Fruit fly (Drosophila melanogaster): ENCODE data around the gene RagA-B.
A peak's percentile ranks its signal among the peaks of the same experiment; 100 is the strongest.

The RagA-B gene

DNA sequence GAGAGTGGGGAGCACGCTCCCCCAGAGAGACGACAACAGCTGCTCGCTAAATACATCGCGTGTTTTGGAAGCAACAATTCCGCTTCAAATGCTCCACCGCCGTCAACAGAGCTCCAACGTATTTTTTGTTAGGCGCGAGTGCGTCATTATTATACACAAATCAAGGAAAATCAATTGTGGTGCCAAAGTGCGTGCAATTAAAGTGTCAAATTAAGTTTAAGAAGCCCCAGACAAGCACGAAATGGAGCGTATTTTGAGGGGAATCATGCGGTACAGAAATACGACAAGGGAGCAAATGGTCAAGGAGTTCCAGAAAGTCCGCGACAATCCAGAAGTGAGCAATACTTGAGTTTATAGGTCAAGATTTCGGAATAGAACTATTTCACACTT lies 3.3 kb downstream of the RagA-B start, which contains the start of gene CAHbeta (continued):
- TF ChIP-seq Doc3 (GFP tag; IDR thresholded peaks at IDR 0.05; ENCODE audit: partially characterized antibody) (peak; percentile 42; the same call in 1 of the 3 replicates), CG13424 (tag; optimal IDR thresholded peaks at IDR 0.05) (no peak), Trl (optimal IDR thresholded peaks at IDR 0.05) (peak; percentile 80 to 93), Trl (GFP tag; optimal IDR thresholded peaks at IDR 0.05) (no peak), CG1792 (GFP tag; optimal IDR thresholded peaks at IDR 0.05) (no peak), CG8478 (optimal IDR thresholded peaks at IDR 0.05) (no peak), zf30C (GFP tag; optimal IDR thresholded peaks at IDR 0.05) (no peak), sim (GFP tag; IDR thresholded peaks at IDR 0.05) (no peak), CG16813 (GFP tag; IDR thresholded peaks at IDR 0.05; ENCODE audit: partially characterized antibody) (no peak), CG6654 (GFP tag; optimal IDR thresholded peaks at IDR 0.05) (no peak), CG10543 (GFP tag; optimal IDR thresholded peaks at IDR 0.05) (peak; percentile 74), sisA (GFP tag; IDR thresholded peaks at IDR 0.05) (no peak), psq (GFP tag; optimal IDR thresholded peaks at IDR 0.05) (no peak), ato (GFP tag; IDR thresholded peaks at IDR 0.05; ENCODE audit: partially characterized antibody) (no peak), al (GFP tag; IDR thresholded peaks at IDR 0.05) (no peak), CG14667 (GFP tag; IDR thresholded peaks at IDR 0.05) (no peak), onecut (GFP tag; IDR thresholded peaks at IDR 0.05) (0 out of 2 replicates have a peak, but pooled peaks have one; percentile 12), Dp (GFP tag; optimal IDR thresholded peaks at IDR 0.05) (no peak), CG34422 (GFP tag; IDR thresholded peaks at IDR 0.05) (peak; percentile 12; the same call in 1 of the 3 replicates), rib (GFP tag; IDR thresholded peaks at IDR 0.05) (0 out of 2 replicates have a peak, but pooled peaks have one; percentile 35), CG2129 (GFP tag; IDR thresholded peaks at IDR 0.05; ENCODE audit: partially characterized antibody) (no peak), tx (GFP tag; optimal IDR thresholded peaks at IDR 0.05) (no peak), CrebB (tag; optimal IDR thresholded peaks at IDR 0.05) (no peak), D19A (tag; optimal IDR thresholded peaks at IDR 0.05) (no peak)

dm6 chr3R:8979850-8980775 lies 4.0 kb downstream of the RagA-B start:
- no peak for TF ChIP-seq repo (GFP tag; optimal IDR thresholded peaks at IDR 0.05)
- TF ChIP-seq Meics (GFP tag; optimal IDR thresholded peaks at IDR 0.05), result peak; percentile 6
- no peak for TF ChIP-seq fru (optimal IDR thresholded peaks at IDR 0.05)
- no peak for TF ChIP-seq kay (GFP tag; optimal IDR thresholded peaks at IDR 0.05)
- peak; percentile 23 for TF ChIP-seq CG9817 (tag; optimal IDR thresholded peaks at IDR 0.05)
- no peak for TF ChIP-seq CG12744 (GFP tag; optimal IDR thresholded peaks at IDR 0.05)
- TF ChIP-seq exex (tag; optimal IDR thresholded peaks at IDR 0.05), result peak; percentile 43
- no peak for TF ChIP-seq Deaf1 (tag; optimal IDR thresholded peaks at IDR 0.05)
- no peak for TF ChIP-seq CG13775 (GFP tag; optimal IDR thresholded peaks at IDR 0.05)
- TF ChIP-seq slou (GFP tag; optimal IDR thresholded peaks at IDR 0.05), result peak; percentile 25
- TF ChIP-seq CG12104 (GFP tag; optimal IDR thresholded peaks at IDR 0.05), result no peak
- no peak for TF ChIP-seq otp (GFP tag; IDR thresholded peaks at IDR 0.05)
- no peak for TF ChIP-seq Trl (optimal IDR thresholded peaks at IDR 0.05)
- TF ChIP-seq Trl (GFP tag; optimal IDR thresholded peaks at IDR 0.05), result no peak
- no peak for TF ChIP-seq ase (GFP tag; IDR thresholded peaks at IDR 0.05)
- peak in 1 of 2 experiments; percentile 41 for TF ChIP-seq Pdp1 (GFP tag; optimal IDR thresholded peaks at IDR 0.05)
- no peak for TF ChIP-seq Lim3 (GFP tag; IDR thresholded peaks at IDR 0.05)
- TF ChIP-seq mld (GFP tag; IDR thresholded peaks at IDR 0.05; ENCODE audit: partially characterized antibody), result no peak
- no peak for TF ChIP-seq h (optimal IDR thresholded peaks at IDR 0.05)
- TF ChIP-seq slbo (GFP tag; IDR thresholded peaks at IDR 0.05), result no peak
- no peak for TF ChIP-seq lov (optimal IDR thresholded peaks at IDR 0.05)
- 0 out of 3 replicates have a peak, but pooled peaks have one; percentile 4 for TF ChIP-seq lov (GFP tag; IDR thresholded peaks at IDR 0.05)
- TF ChIP-seq CG14965 (GFP tag; optimal IDR thresholded peaks at IDR 0.05; ENCODE audit: borderline replicate concordance), result no peak
- no peak for TF ChIP-seq CG9215 (GFP tag; IDR thresholded peaks at IDR 0.05)
- TF ChIP-seq B-H2 (GFP tag; optimal IDR thresholded peaks at IDR 0.05), result no peak
- peak; percentile 28 for TF ChIP-seq CG15269 (tag; optimal IDR thresholded peaks at IDR 0.05)
- TF ChIP-seq D19B (GFP tag; optimal IDR thresholded peaks at IDR 0.05), result peak; percentile 90
- TF ChIP-seq Dll (GFP tag; IDR thresholded peaks at IDR 0.05; ENCODE audit: partially characterized antibody), result no peak; the same call in 3 of the 4 replicates
